Worm (Caenorhabditis elegans): Measurements from ENCODE around the gene acr-17.
"Not testable (repeated sequence)": the region's sequence is repeated elsewhere in the genome, so short reads cannot be mapped to it uniquely, and the experiment has no call there.

- not testable (repeated sequence) for TF ChIP-seq unc-39 (tag; optimal IDR thresholded peaks at IDR 0.05); mxl-2 (GFP tag; conservative IDR thresholded peaks at IDR 0.05); snpc-4 (tag; optimal IDR thresholded peaks at IDR 0.05); aly-2 (tag; optimal IDR thresholded peaks at IDR 0.05); nhr-48 (tag; optimal IDR thresholded peaks at IDR 0.05); ztf-11 (tag; optimal IDR thresholded peaks at IDR 0.05); aha-1 (tag); Y48G9A.11 (GFP tag; IDR thresholded peaks at IDR 0.05); hlh-11 (tag; optimal IDR thresholded peaks at IDR 0.05); unc-62 (GFP tag; optimal IDR thresholded peaks at IDR 0.05 in 1 of 2); unc-62 (tag; optimal IDR thresholded peaks at IDR 0.05)
Measured at ce11 chrV:2625360-2625759, 16.9 kb downstream of the acr-17 start, which contains the start of gene sknr-1.
